Fruit fly (Drosophila melanogaster): ENCODE results near the gene Pitslre.

Pitslre gene

dm6 chr3L:20809088-20809999, 38.0 kb downstream of the Pitslre start, which contains the start of the genes CG3634 and HIPP1 (continued):
- TF ChIP-seq CG42726 (GFP tag; IDR thresholded peaks at IDR 0.05; ENCODE audit: partially characterized antibody), result no peak
- no peak for TF ChIP-seq Fer1 (GFP tag; optimal IDR thresholded peaks at IDR 0.05)
- no peak for TF ChIP-seq btn (GFP tag; optimal IDR thresholded peaks at IDR 0.05)
- no peak for TF ChIP-seq CG4820 (GFP tag; optimal IDR thresholded peaks at IDR 0.05)
- no peak for TF ChIP-seq luna (GFP tag; optimal IDR thresholded peaks at IDR 0.05)
- no peak for TF ChIP-seq ind (GFP tag; optimal IDR thresholded peaks at IDR 0.05)
- TF ChIP-seq Ets97D (GFP tag; optimal IDR thresholded peaks at IDR 0.05), result peak; percentile 45
- no peak for TF ChIP-seq zf30C (GFP tag; optimal IDR thresholded peaks at IDR 0.05)
- TF ChIP-seq exex (tag; optimal IDR thresholded peaks at IDR 0.05), result no peak
- TF ChIP-seq GATAe (GFP tag; conservative IDR thresholded peaks at IDR 0.05), result no peak
- TF ChIP-seq TFAM (GFP tag; optimal IDR thresholded peaks at IDR 0.05), result no peak
- TF ChIP-seq CG11456 (GFP tag; IDR thresholded peaks at IDR 0.05), result 0 out of 3 replicates have a peak, but pooled peaks have one; percentile 14
- no peak for TF ChIP-seq hkb (optimal IDR thresholded peaks at IDR 0.05)
- no peak for TF ChIP-seq hkb (GFP tag; IDR thresholded peaks at IDR 0.05)
- no peak for TF ChIP-seq org-1 (GFP tag; optimal IDR thresholded peaks at IDR 0.05)
- TF ChIP-seq wek (GFP tag; optimal IDR thresholded peaks at IDR 0.05), result no peak
- TF ChIP-seq hb (GFP tag; IDR thresholded peaks at IDR 0.05; ENCODE audit: partially characterized antibody), result no peak
- no peak for TF ChIP-seq chm (GFP tag; IDR thresholded peaks at IDR 0.05)
- no peak for TF ChIP-seq da (GFP tag; optimal IDR thresholded peaks at IDR 0.05)
- no peak for TF ChIP-seq CG1603 (tag; optimal IDR thresholded peaks at IDR 0.05)
- peak; percentile 85 for TF ChIP-seq CG9797 (GFP tag; optimal IDR thresholded peaks at IDR 0.05)
- TF ChIP-seq CG10147 (GFP tag; optimal IDR thresholded peaks at IDR 0.05), result no peak
- TF ChIP-seq usp (GFP tag; optimal IDR thresholded peaks at IDR 0.05), result no peak
- no peak for TF ChIP-seq CG34422 (GFP tag; IDR thresholded peaks at IDR 0.05)
- TF ChIP-seq pho (GFP tag; optimal IDR thresholded peaks at IDR 0.05), result no peak
- no peak for TF ChIP-seq D (optimal IDR thresholded peaks at IDR 0.05)
- no peak for TF ChIP-seq D (GFP tag; optimal IDR thresholded peaks at IDR 0.05)
- TF ChIP-seq bbx (GFP tag; IDR thresholded peaks at IDR 0.05; ENCODE audit: partially characterized antibody), result peak; percentile 44
- no peak for TF ChIP-seq grn (GFP tag; optimal IDR thresholded peaks at IDR 0.05)
- TF ChIP-seq HLH4C (GFP tag; IDR thresholded peaks at IDR 0.05; ENCODE audit: partially characterized antibody), result no peak
- no peak for TF ChIP-seq nom (GFP tag; optimal IDR thresholded peaks at IDR 0.05)
- TF ChIP-seq CG17612 (GFP tag; IDR thresholded peaks at IDR 0.05), result no peak
- no peak for TF ChIP-seq tin (GFP tag; optimal IDR thresholded peaks at IDR 0.05)
- peak; percentile 84 for TF ChIP-seq row (GFP tag; IDR thresholded peaks at IDR 0.05)
- TF ChIP-seq Trl (optimal IDR thresholded peaks at IDR 0.05), result no peak
- TF ChIP-seq Trl (GFP tag; optimal IDR thresholded peaks at IDR 0.05), result no peak
- TF ChIP-seq CG3163 (GFP tag; optimal IDR thresholded peaks at IDR 0.05), result no peak
- TF ChIP-seq CG32532 (GFP tag; IDR thresholded peaks at IDR 0.05), result no peak
- TF ChIP-seq Neu2 (GFP tag; optimal IDR thresholded peaks at IDR 0.05; ENCODE audit: borderline replicate concordance), result no peak
- TF ChIP-seq nau (GFP tag; optimal IDR thresholded peaks at IDR 0.05), result no peak
- TF ChIP-seq CG6765 (GFP tag; optimal IDR thresholded peaks at IDR 0.05), result no peak
- no peak for TF ChIP-seq yki (optimal IDR thresholded peaks at IDR 0.05)
- no peak for TF ChIP-seq HmgZ (tag; optimal IDR thresholded peaks at IDR 0.05)
- no peak for TF ChIP-seq ab (GFP tag; optimal IDR thresholded peaks at IDR 0.05)
- TF ChIP-seq inv (GFP tag; IDR thresholded peaks at IDR 0.05; ENCODE audit: partially characterized antibody), result peak; percentile 56
- TF ChIP-seq hbn (GFP tag; IDR thresholded peaks at IDR 0.05; ENCODE audit: partially characterized antibody), result peak; percentile 59
- no peak for TF ChIP-seq HmgD (GFP tag; optimal IDR thresholded peaks at IDR 0.05)
- peak; percentile 3 for TF ChIP-seq CG8290 (GFP tag; optimal IDR thresholded peaks at IDR 0.05)
- no peak for TF ChIP-seq CG8290 (tag; optimal IDR thresholded peaks at IDR 0.05)
- TF ChIP-seq Dfd (GFP tag; optimal IDR thresholded peaks at IDR 0.05), result no peak

All from whole organism, embryonic.